Fruit fly (Drosophila melanogaster): Measurements from ENCODE around the gene PIG-P.

- TF ChIP-seq nmo (GFP tag; optimal IDR thresholded peaks at IDR 0.05): peak; percentile 77
- no peak for TF ChIP-seq Hand (GFP tag; optimal IDR thresholded peaks at IDR 0.05)
- no peak for TF ChIP-seq stwl (tag; optimal IDR thresholded peaks at IDR 0.05)
- TF ChIP-seq psq (GFP tag; optimal IDR thresholded peaks at IDR 0.05): no peak
- TF ChIP-seq Rx (GFP tag; IDR thresholded peaks at IDR 0.05): no peak
- TF ChIP-seq CG1233 (GFP tag; optimal IDR thresholded peaks at IDR 0.05): peak; percentile 40
- no peak for TF ChIP-seq ap (GFP tag; IDR thresholded peaks at IDR 0.05)
- TF ChIP-seq yki (optimal IDR thresholded peaks at IDR 0.05): peak; percentile 91
These were observed 5.7 kb downstream of the PIG-P start, which contains the start of the genes Exo84 and Vps2 for dm6 chr3R:26052150-26052908.

Measured in whole organism, embryonic.